Worm (Caenorhabditis elegans) whole organism, late embryonic: ENCODE results near the gene spcs-2.

Experiments
- F13H6.1 ChIP-seq: sonication (generic microtip); optimal IDR thresholded peaks from 2 replicates; lab custom pipeline; 2016; ENCODE audit warnings: missing genetic modification characterization, missing compliant biosample characterization
- K02D7.2 ChIP-seq: sonication (generic microtip); optimal IDR thresholded peaks from 2 replicates; lab custom pipeline; 2017; ENCODE audit warnings: mild to moderate bottlenecking, missing genetic modification characterization, missing compliant biosample characterization
- K09A11.1 ChIP-seq: sonication (generic microtip); optimal IDR thresholded peaks from 2 replicates; lab custom pipeline; 2017; ENCODE audit warnings: antibody characterized with exemption, mild to moderate bottlenecking, missing genetic modification characterization, missing compliant biosample characterization; ENCODE audit not compliant: insufficient read depth
- T23F11.4 ChIP-seq: fragments of 200-800 bp; sonication (Bioruptor generic); optimal IDR thresholded peaks from 2 replicates; lab custom pipeline; 2018; ENCODE audit warnings: mild to moderate bottlenecking, missing genetic modification characterization, missing compliant biosample characterization
- Y22D7AL.16 ChIP-seq: sonication (generic microtip); optimal IDR thresholded peaks from 2 replicates; lab custom pipeline; 2016; ENCODE audit warnings: missing genetic modification characterization, missing compliant biosample characterization
- ahr-1 ChIP-seq: sonication (generic microtip); optimal IDR thresholded peaks from 2 replicates; lab custom pipeline; 2016; ENCODE audit warnings: missing genetic modification characterization, missing compliant biosample characterization
- ceh-14 ChIP-seq: sonication (generic microtip); optimal IDR thresholded peaks from 2 replicates; lab custom pipeline; 2016; ENCODE audit warnings: missing genotype, missing genetic modification characterization, missing compliant biosample characterization
- ceh-18 ChIP-seq: sonication (generic microtip); optimal IDR thresholded peaks from 2 replicates; lab custom pipeline; 2016; ENCODE audit warnings: missing genetic modification characterization, missing compliant biosample characterization
- ceh-19 ChIP-seq: fragments of 200-800 bp; sonication (Bioruptor generic); optimal IDR thresholded peaks from 2 replicates; lab custom pipeline; 2018; ENCODE audit warnings: mild to moderate bottlenecking, missing genetic modification characterization, missing compliant biosample characterization
- ceh-22 ChIP-seq: sonication (generic microtip); optimal IDR thresholded peaks from 2 replicates; lab custom pipeline; 2017; ENCODE audit warnings: missing biosample characterization, missing genetic modification characterization
- ceh-24 ChIP-seq: sonication (generic microtip); optimal IDR thresholded peaks from 2 replicates; lab custom pipeline; 2016; ENCODE audit warnings: mild to moderate bottlenecking, missing genetic modification characterization, missing compliant biosample characterization
- ceh-30 ChIP-seq: fragments of 150-350 bp; optimal IDR thresholded peaks from 2 replicates; lab custom pipeline; 2014; ENCODE audit warnings: missing biosample characterization, missing genetic modification characterization
- ceh-34 ChIP-seq: sonication (generic microtip); optimal IDR thresholded peaks from 2 replicates; lab custom pipeline; 2016; ENCODE audit warnings: mild to moderate bottlenecking, missing genetic modification characterization, missing compliant biosample characterization
- ceh-45 ChIP-seq: fragments of 200-800 bp; sonication (Bioruptor generic); IDR thresholded peaks from 2 replicates; pipeline ENCODE4 v1.3.6; 2022; ENCODE audit warnings: missing genetic modification reagents, missing genetic modification characterization, missing compliant biosample characterization
- ceh-48 ChIP-seq: sonication (generic microtip); optimal IDR thresholded peaks from 2 replicates; lab custom pipeline; 2016; ENCODE audit warnings: missing genetic modification characterization, inconsistent platforms, missing compliant biosample characterization
- ceh-6 ChIP-seq: fragments of 200-800 bp; sonication (Bioruptor generic); optimal IDR thresholded peaks from 2 replicates; lab custom pipeline; 2018; ENCODE audit warnings: mild to moderate bottlenecking, missing genetic modification characterization, missing compliant biosample characterization
- ceh-9 ChIP-seq: sonication (generic microtip); optimal IDR thresholded peaks from 2 replicates; lab custom pipeline; 2016; ENCODE audit warnings: mild to moderate bottlenecking, missing genetic modification characterization, inconsistent platforms, missing compliant biosample characterization
- che-1 ChIP-seq: sonication (generic microtip); optimal IDR thresholded peaks from 2 replicates; lab custom pipeline; 2016; ENCODE audit warnings: mild to moderate bottlenecking, missing genetic modification characterization, missing compliant biosample characterization
- dve-1 ChIP-seq: sonication (generic microtip); optimal IDR thresholded peaks from 2 replicates; lab custom pipeline; 2017; ENCODE audit warnings: antibody characterized with exemption, mild to moderate bottlenecking, missing genetic modification characterization, missing compliant biosample characterization
- elt-2 ChIP-seq: sonication (generic microtip); optimal IDR thresholded peaks from 2 replicates; lab custom pipeline; 2016; ENCODE audit warnings: missing genetic modification reagents, missing genetic modification characterization, missing compliant biosample characterization
- elt-4 ChIP-seq: sonication (generic microtip); optimal IDR thresholded peaks from 2 replicates; lab custom pipeline; 2016; ENCODE audit warnings: missing genetic modification characterization, missing compliant biosample characterization
- ets-4 ChIP-seq: sonication (generic microtip); optimal IDR thresholded peaks from 2 replicates; lab custom pipeline; 2016; ENCODE audit warnings: missing genetic modification characterization, missing compliant biosample characterization
- eyg-1 ChIP-seq: sonication (generic microtip); optimal IDR thresholded peaks from 2 replicates; lab custom pipeline; 2016; ENCODE audit warnings: missing genotype, missing genetic modification characterization, missing compliant biosample characterization
- gmeb-2 ChIP-seq: sonication (generic microtip); optimal IDR thresholded peaks from 2 replicates; lab custom pipeline; 2016; ENCODE audit warnings: missing genetic modification characterization, inconsistent platforms, missing compliant biosample characterization
- hlh-13 ChIP-seq: fragments of 200-800 bp; sonication (Bioruptor generic); optimal IDR thresholded peaks from 2 replicates; lab custom pipeline; 2018; ENCODE audit warnings: mild to moderate bottlenecking, missing genetic modification characterization, missing compliant biosample characterization
- hlh-30 ChIP-seq: sonication (generic microtip); optimal IDR thresholded peaks from 2 replicates; lab custom pipeline; 2017; ENCODE audit warnings: antibody characterized with exemption, missing genetic modification characterization, missing compliant biosample characterization; ENCODE audit not compliant: insufficient read depth
- hlh-6 ChIP-seq: sonication (generic microtip); optimal IDR thresholded peaks from 2 replicates; lab custom pipeline; 2016; ENCODE audit warnings: missing genotype, missing genetic modification characterization, missing compliant biosample characterization
- hlh-8 ChIP-seq: sonication (generic microtip); optimal IDR thresholded peaks from 2 replicates; lab custom pipeline; 2016; ENCODE audit warnings: missing genotype, missing genetic modification characterization, missing compliant biosample characterization
- lin-11 ChIP-seq: fragments of 200-800 bp; sonication (Bioruptor generic); optimal IDR thresholded peaks from 2 replicates; lab custom pipeline; 2018; ENCODE audit warnings: mild to moderate bottlenecking, missing genetic modification characterization, missing compliant biosample characterization
- madf-2 ChIP-seq: sonication (generic microtip); optimal IDR thresholded peaks from 2 replicates; lab custom pipeline; 2017; ENCODE audit warnings: missing genetic modification characterization, missing compliant biosample characterization
- nfya-1 ChIP-seq: sonication (generic microtip); optimal IDR thresholded peaks from 2 replicates; lab custom pipeline; 2017; ENCODE audit warnings: missing genetic modification characterization, mild to moderate bottlenecking, missing compliant biosample characterization, antibody characterized with exemption, moderate library complexity
- nhr-11 ChIP-seq: fragments of 150-350 bp; optimal IDR thresholded peaks from 2 replicates; lab custom pipeline; 2014; ENCODE audit warnings: missing biosample characterization, missing genetic modification characterization
- nhr-232 ChIP-seq: sonication (generic microtip); optimal IDR thresholded peaks from 2 replicates; lab custom pipeline; 2016; ENCODE audit warnings: missing genetic modification characterization, missing compliant biosample characterization
- npax-4 ChIP-seq: sonication (generic microtip); optimal IDR thresholded peaks from 2 replicates; lab custom pipeline; 2016; ENCODE audit warnings: missing genetic modification characterization, missing compliant biosample characterization
- odd-2 ChIP-seq: sonication (generic microtip); optimal IDR thresholded peaks from 2 replicates; lab custom pipeline; 2017; ENCODE audit warnings: antibody characterized with exemption, mild to moderate bottlenecking, missing genetic modification characterization, missing compliant biosample characterization
- pax-1 ChIP-seq: fragments of 150-350 bp; optimal IDR thresholded peaks from 2 replicates; lab custom pipeline; 2014; ENCODE audit warnings: missing biosample characterization, missing genetic modification characterization
- pha-2 ChIP-seq: sonication (generic microtip); optimal IDR thresholded peaks from 2 replicates; lab custom pipeline; 2017; ENCODE audit warnings: mild to moderate bottlenecking, missing genetic modification characterization, missing compliant biosample characterization
- pha-4 ChIP-seq: fragments of 150-350 bp; optimal IDR thresholded peaks from 2 replicates; lab custom pipeline; 2018; ENCODE audit warnings: missing biosample characterization, missing genetic modification reagents, missing genetic modification characterization
- pqm-1 ChIP-seq: sonication (generic microtip); optimal IDR thresholded peaks from 2 replicates; lab custom pipeline; 2016; ENCODE audit warnings: missing genetic modification characterization, missing compliant biosample characterization
- pros-1 ChIP-seq: fragments of 150-350 bp; optimal IDR thresholded peaks from 2 replicates; lab custom pipeline; 2014; ENCODE audit warnings: missing biosample characterization, missing genetic modification reagents, missing genetic modification characterization
- ref-2 ChIP-seq: sonication (generic microtip); optimal IDR thresholded peaks from 2 replicates; lab custom pipeline; 2016; ENCODE audit warnings: missing genetic modification characterization, missing compliant biosample characterization
- rnt-1 ChIP-seq: sonication (generic microtip); optimal IDR thresholded peaks from 2 replicates; lab custom pipeline; 2016; ENCODE audit warnings: missing genetic modification characterization, missing compliant biosample characterization
- sox-2 ChIP-seq: fragments of 200-800 bp; sonication (Bioruptor generic); IDR thresholded peaks from 2 replicates; pipeline ENCODE4 v1.3.6; 2022; ENCODE audit warnings: missing genetic modification reagents, missing genetic modification characterization, missing compliant biosample characterization
- sox-4 ChIP-seq: sonication (generic microtip); optimal IDR thresholded peaks from 2 replicates; lab custom pipeline; 2017; ENCODE audit warnings: mild to moderate bottlenecking, missing genetic modification characterization, inconsistent platforms, missing compliant biosample characterization
- tbx-2 ChIP-seq: sonication (generic microtip); optimal IDR thresholded peaks from 2 replicates; lab custom pipeline; 2016; ENCODE audit warnings: missing genetic modification characterization, missing compliant biosample characterization
- ttx-3 ChIP-seq: sonication (generic microtip); optimal IDR thresholded peaks from 2 replicates; lab custom pipeline; 2016; ENCODE audit warnings: missing genetic modification reagents, missing genetic modification characterization, missing compliant biosample characterization
- unc-3 ChIP-seq, 2 experiments: fragments of 200-800 bp in 1 of 2; sonication (Bioruptor generic) in 1 of 2; sonication (generic microtip) in 1 of 2; conservative IDR thresholded peaks in 1 of 2; optimal IDR thresholded peaks in 1 of 2; 2 replicates each; pipeline versions ENCODE4 v1.3.6 to Lab custom; 2016 to 2022; ENCODE audit warnings: missing compliant biosample characterization in 2 of 2, missing genetic modification characterization in 2 of 2, missing genetic modification reagents in 1 of 2
- unc-42 ChIP-seq: sonication (generic microtip); optimal IDR thresholded peaks from 2 replicates; lab custom pipeline; 2016; ENCODE audit warnings: missing genotype, missing genetic modification characterization, missing compliant biosample characterization
- unc-55 ChIP-seq: sonication (generic microtip); optimal IDR thresholded peaks from 2 replicates; lab custom pipeline; 2017; ENCODE audit warnings: missing biosample characterization, missing genetic modification reagents, missing genetic modification characterization
- unc-86 ChIP-seq: sonication (generic microtip); optimal IDR thresholded peaks from 2 replicates; lab custom pipeline; 2016; ENCODE audit warnings: missing genetic modification characterization, missing compliant biosample characterization
- zip-5 ChIP-seq: sonication (generic microtip); optimal IDR thresholded peaks from 2 replicates; lab custom pipeline; 2016; ENCODE audit warnings: missing genetic modification characterization, missing compliant biosample characterization
- ztf-16 ChIP-seq: sonication (generic microtip); optimal IDR thresholded peaks from 2 replicates; lab custom pipeline; 2017; ENCODE audit warnings: missing genetic modification characterization, missing compliant biosample characterization

The spcs-2 gene

ce11 chrIII:12874606-12875066, at the start of gene spcs-2, which contains the start of gene mrg-1:
Gene spcs-2 (plus strand): TSS chrIII:12875031.
Gene mrg-1 (minus strand): TSS chrIII:12874656.
- TF ChIP-seq odd-2 (tag; lab: Kevin White, UChicago): peak; percentile 48
- TF ChIP-seq ahr-1: peak; percentile 45
- TF ChIP-seq T23F11.4 (GFP tag; lab: Kevin White, UChicago): peak; percentile 8
- peak; percentile 66 for TF ChIP-seq ceh-18
- TF ChIP-seq unc-86 (tag; lab: Kevin White, UChicago): peak; percentile 86
- no peak for TF ChIP-seq hlh-30 (tag; lab: Kevin White, UChicago)
- peak; percentile 78 for TF ChIP-seq ztf-16 (tag; lab: Kevin White, UChicago)
- peak; percentile 25 for TF ChIP-seq Y22D7AL.16
- TF ChIP-seq gmeb-2 (tag; lab: Kevin White, UChicago): peak; percentile 62
- TF ChIP-seq ttx-3 (tag; lab: Kevin White, UChicago): peak; percentile 66
- TF ChIP-seq ceh-34 (tag; lab: Kevin White, UChicago): peak; percentile 88
- TF ChIP-seq elt-2 (tag; lab: Kevin White, UChicago): peak; percentile 80
- TF ChIP-seq F13H6.1 (tag; lab: Kevin White, UChicago): peak; percentile 81
- TF ChIP-seq ceh-48 (tag; lab: Kevin White, UChicago): peak; percentile 50
- TF ChIP-seq unc-42 (tag; lab: Kevin White, UChicago): peak; percentile 58
- peak; percentile 91 for TF ChIP-seq K09A11.1 (tag; lab: Kevin White, UChicago)
- TF ChIP-seq ceh-9 (tag; lab: Kevin White, UChicago): no peak
- no peak for TF ChIP-seq pha-4
- peak; percentile 88 for TF ChIP-seq nfya-1 (tag; lab: Kevin White, UChicago)
- TF ChIP-seq unc-55: no peak
- TF ChIP-seq hlh-8 (tag; lab: Kevin White, UChicago): peak; percentile 21
- TF ChIP-seq K02D7.2 (tag; lab: Kevin White, UChicago): peak; percentile 84
- TF ChIP-seq pqm-1 (tag; lab: Kevin White, UChicago): no peak
- peak; percentile 59 for TF ChIP-seq che-1 (tag; lab: Kevin White, UChicago)
- TF ChIP-seq pros-1 (tag; lab: Kevin White, UChicago): no peak
- TF ChIP-seq zip-5 (tag; lab: Kevin White, UChicago): peak; percentile 60
- TF ChIP-seq pha-2: peak; percentile 47
- peak; percentile 47; the same call in 1 of the 2 replicates for TF ChIP-seq unc-3 (GFP tag; conservative IDR thresholded peaks at IDR 0.05; lab: Robert Waterston, UW)
- peak; percentile 68 for TF ChIP-seq unc-3 (tag; optimal IDR thresholded peaks at IDR 0.05; lab: Kevin White, UChicago)
- TF ChIP-seq ceh-30 (tag; lab: Kevin White, UChicago): peak; percentile 50
- peak; percentile 55 for TF ChIP-seq eyg-1 (tag; lab: Kevin White, UChicago)
- peak; percentile 43 for TF ChIP-seq dve-1 (tag; lab: Kevin White, UChicago)
- TF ChIP-seq nhr-11 (tag; lab: Kevin White, UChicago): no peak
- TF ChIP-seq sox-2: peak; percentile 27; the same call in 1 of the 2 replicates
- peak; percentile 10 for TF ChIP-seq pax-1 (tag; lab: Kevin White, UChicago)
- TF ChIP-seq ceh-45 (GFP tag; lab: Robert Waterston, UW): peak; percentile 57; the same call in 1 of the 2 replicates
- TF ChIP-seq ceh-14 (tag; lab: Kevin White, UChicago): peak; percentile 88
- TF ChIP-seq elt-4 (tag; lab: Kevin White, UChicago): no peak
- no peak for TF ChIP-seq ceh-24 (tag; lab: Kevin White, UChicago)
- peak; percentile 69 for TF ChIP-seq sox-4
- peak; percentile 44 for TF ChIP-seq ets-4 (tag; lab: Kevin White, UChicago)
- TF ChIP-seq lin-11 (tag; lab: Kevin White, UChicago): peak; percentile 38
- TF ChIP-seq nhr-232: no peak
- peak; percentile 80 for TF ChIP-seq ref-2 (tag; lab: Kevin White, UChicago)
- peak; percentile 56 for TF ChIP-seq madf-2 (tag; lab: Kevin White, UChicago)
- peak; percentile 81 for TF ChIP-seq ceh-19 (GFP tag; lab: Kevin White, UChicago)
- no peak for TF ChIP-seq hlh-13 (GFP tag; lab: Kevin White, UChicago)
- peak; percentile 87 for TF ChIP-seq tbx-2 (tag; lab: Kevin White, UChicago)
- no peak for TF ChIP-seq hlh-6 (tag; lab: Kevin White, UChicago)
- TF ChIP-seq ceh-22: no peak
- peak; percentile 39 for TF ChIP-seq npax-4 (tag; lab: Kevin White, UChicago)
- peak; percentile 81 for TF ChIP-seq rnt-1 (tag; lab: Kevin White, UChicago)
- TF ChIP-seq ceh-6 (GFP tag; lab: Kevin White, UChicago): no peak
